Worm (Caenorhabditis elegans): ENCODE results near the gene F02E11.4.

DNA sequence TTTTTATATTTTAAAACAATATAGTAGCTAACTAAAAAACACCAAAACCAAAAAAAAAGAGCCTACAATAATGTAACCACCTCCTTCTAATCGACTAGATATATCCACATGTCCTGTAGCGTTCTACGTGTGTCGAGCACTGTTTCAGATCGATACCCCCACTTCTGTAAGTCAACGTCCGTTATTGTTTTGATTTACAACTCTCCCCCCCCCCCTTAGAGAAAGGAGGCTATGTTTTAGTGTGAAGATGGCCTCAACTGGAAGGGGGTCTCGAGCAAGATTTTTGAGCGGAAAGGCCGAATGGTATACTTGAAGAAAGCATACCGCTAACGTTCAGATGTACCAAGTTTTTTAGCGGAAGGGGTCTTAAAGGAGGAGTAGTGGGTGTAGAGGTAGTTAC lies at the start of gene F02E11.4:
- TF ChIP-seq him-1 (tag; optimal IDR thresholded peaks at IDR 0.05) (no peak), W03F9.2 (tag; optimal IDR thresholded peaks at IDR 0.05) (no peak)

All from whole organism, L4/young adult.